Worm (Caenorhabditis elegans) whole organism, late embryonic: ENCODE measurements around the gene hpo-39.

ENCODE experiments used
- T23F11.4 ChIP-seq: fragments of 200-800 bp; sonication (Bioruptor generic); optimal IDR thresholded peaks from 2 replicates; lab custom pipeline; 2018; ENCODE audit warnings: mild to moderate bottlenecking, missing genetic modification characterization, missing compliant biosample characterization
- Y22D7AL.16 ChIP-seq: sonication (generic microtip); optimal IDR thresholded peaks from 2 replicates; lab custom pipeline; 2016; ENCODE audit warnings: missing genetic modification characterization, missing compliant biosample characterization
- ceh-2 ChIP-seq: sonication (generic microtip); optimal IDR thresholded peaks from 2 replicates; lab custom pipeline; 2016; ENCODE audit warnings: missing genotype, missing genetic modification characterization, missing compliant biosample characterization
- dve-1 ChIP-seq: sonication (generic microtip); optimal IDR thresholded peaks from 2 replicates; lab custom pipeline; 2017; ENCODE audit warnings: antibody characterized with exemption, mild to moderate bottlenecking, missing genetic modification characterization, missing compliant biosample characterization
- elt-4 ChIP-seq: sonication (generic microtip); optimal IDR thresholded peaks from 2 replicates; lab custom pipeline; 2016; ENCODE audit warnings: missing genetic modification characterization, missing compliant biosample characterization
- eyg-1 ChIP-seq: sonication (generic microtip); optimal IDR thresholded peaks from 2 replicates; lab custom pipeline; 2016; ENCODE audit warnings: missing genotype, missing genetic modification characterization, missing compliant biosample characterization
- nfya-1 ChIP-seq: sonication (generic microtip); optimal IDR thresholded peaks from 2 replicates; lab custom pipeline; 2017; ENCODE audit warnings: missing genetic modification characterization, mild to moderate bottlenecking, missing compliant biosample characterization, antibody characterized with exemption, moderate library complexity
- rnt-1 ChIP-seq: sonication (generic microtip); optimal IDR thresholded peaks from 2 replicates; lab custom pipeline; 2016; ENCODE audit warnings: missing genetic modification characterization, missing compliant biosample characterization
- syd-9 ChIP-seq: sonication (generic microtip); optimal IDR thresholded peaks from 2 replicates; lab custom pipeline; 2016; ENCODE audit warnings: mild to moderate bottlenecking, missing genetic modification characterization, moderate library complexity, missing compliant biosample characterization
- unc-55 ChIP-seq: sonication (generic microtip); optimal IDR thresholded peaks from 2 replicates; lab custom pipeline; 2017; ENCODE audit warnings: missing biosample characterization, missing genetic modification reagents, missing genetic modification characterization

DNA sequence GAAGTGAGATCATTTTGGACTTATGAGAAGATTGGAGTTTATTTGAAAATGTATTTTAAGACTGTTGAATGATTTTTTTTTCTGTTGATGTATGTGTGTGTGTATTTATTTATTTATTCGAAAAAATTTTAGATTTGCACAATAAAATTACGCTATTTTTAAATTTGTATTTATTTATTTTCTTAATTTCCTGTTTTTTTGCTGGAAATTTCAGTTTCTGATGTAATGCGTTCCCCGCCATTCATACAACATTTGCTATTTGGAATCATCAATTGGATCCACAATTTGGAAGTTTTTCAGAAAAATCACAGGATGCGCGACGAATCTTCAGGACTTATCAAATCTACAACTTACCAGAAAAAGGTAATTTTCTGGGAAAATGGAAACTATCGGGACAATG is 11.3 kb upstream of the hpo-39 start, which contains the start of gene Y61A9LA.1:
- no peak for TF ChIP-seq elt-4 (tag; lab: Kevin White, UChicago)
- TF ChIP-seq eyg-1 = no peak
- TF ChIP-seq syd-9 (tag; lab: Kevin White, UChicago) = no peak
- TF ChIP-seq ceh-2 (tag; lab: Kevin White, UChicago) = no peak
- TF ChIP-seq unc-55 (GFP tag; lab: Kevin White, UChicago) = no peak
- TF ChIP-seq Y22D7AL.16 (tag; lab: Kevin White, UChicago) = no peak
- TF ChIP-seq dve-1 (tag; lab: Kevin White, UChicago) = no peak
- TF ChIP-seq rnt-1 = no peak
- TF ChIP-seq T23F11.4 = no peak
- no peak for TF ChIP-seq nfya-1 (tag; lab: Kevin White, UChicago)
